Fruit fly (Drosophila melanogaster) whole organism, pupa: ENCODE measurements around the gene Nasp.

Source experiments
- CG4496 ChIP-seq: fragments of 200-800 bp; sonication (Bioruptor generic); IDR thresholded peaks from 3 replicates; pipeline ENCODE4 v1.3.6; 2022; ENCODE audit warnings: missing biosample characterization, missing genetic modification characterization
- Pif1A ChIP-seq: fragments of 200-800 bp; sonication (Bioruptor generic); optimal IDR thresholded peaks from 3 replicates; lab custom pipeline; 2016; ENCODE audit warnings: missing biosample characterization, missing genetic modification characterization

dm6 chr3R:8769094-8769493, 21.5 kb downstream of the Nasp start, which contains the start of gene CG8236:
- TF ChIP-seq Pif1A: no peak
- TF ChIP-seq CG4496 (GFP tag; lab: Robert Waterston, UW): no peak
